Fruit fly (Drosophila melanogaster) whole organism, embryonic: ENCODE results near the gene SLC5A11.

Experiments
- Atf3 ChIP-seq: fragments of 200-800 bp; sonication (Bioruptor generic); optimal IDR thresholded peaks from 3 replicates; lab custom pipeline; 2016; ENCODE audit warnings: missing biosample characterization, missing genetic modification characterization
- B-H1 ChIP-seq: fragments of 200-800 bp; sonication (Bioruptor generic); IDR thresholded peaks from 3 replicates; pipeline ENCODE4 v1.3.6; 2022; ENCODE audit warnings: missing biosample characterization, missing genetic modification characterization
- CG10267 ChIP-seq: fragments of 200-800 bp; sonication (Bioruptor generic); optimal IDR thresholded peaks from 2 replicates; lab custom pipeline; 2018; ENCODE audit warnings: missing biosample characterization, mild to moderate bottlenecking, missing genetic modification characterization, moderate library complexity
- CG10366 ChIP-seq: fragments of 200-800 bp; sonication (Bioruptor generic); IDR thresholded peaks from 2 replicates; pipeline ENCODE4 v1.3.6; 2022; ENCODE audit warnings: missing biosample characterization, missing genetic modification characterization
- CG10431 ChIP-seq: fragments of 200-800 bp; sonication (Bioruptor generic); optimal IDR thresholded peaks from 3 replicates; lab custom pipeline; 2018; ENCODE audit warnings: missing biosample characterization, mild to moderate bottlenecking, missing genetic modification characterization
- CG11456 ChIP-seq: fragments of 200-800 bp; sonication (Bioruptor generic); IDR thresholded peaks from 3 replicates; pipeline ENCODE4 v1.3.6; 2022; ENCODE audit warnings: missing biosample characterization, missing genetic modification characterization
- CG12659 ChIP-seq: fragments of 200-800 bp; sonication (Bioruptor generic); optimal IDR thresholded peaks from 3 replicates; lab custom pipeline; 2017; ENCODE audit warnings: mild to moderate bottlenecking, missing biosample characterization, missing genetic modification reagents, missing genetic modification characterization
- CG12942 ChIP-seq: fragments of 200-800 bp; sonication (Bioruptor generic); optimal IDR thresholded peaks from 3 replicates; lab custom pipeline; 2016; ENCODE audit warnings: missing biosample characterization, missing genetic modification characterization
- CG13123 ChIP-seq: fragments of 200-800 bp; sonication (Bioruptor generic); optimal IDR thresholded peaks from 2 replicates; lab custom pipeline; 2016; ENCODE audit warnings: missing biosample characterization, missing genetic modification characterization
- CG13624 ChIP-seq: fragments of 200-800 bp; sonication (Bioruptor generic); optimal IDR thresholded peaks from 2 replicates; lab custom pipeline; 2016; ENCODE audit warnings: missing biosample characterization, missing genetic modification characterization
- CG14667 ChIP-seq: fragments of 200-800 bp; sonication (Bioruptor generic); IDR thresholded peaks from 2 replicates; pipeline ENCODE4 v1.3.6; 2022; ENCODE audit warnings: missing biosample characterization, missing genetic modification characterization
- CG15696 ChIP-seq: fragments of 200-800 bp; sonication (Bioruptor generic); optimal IDR thresholded peaks from 2 replicates; lab custom pipeline; 2019; ENCODE audit warnings: missing biosample characterization, mild to moderate bottlenecking, missing genetic modification characterization, moderate library complexity
- CG16863 ChIP-seq: fragments of 200-800 bp; sonication (Bioruptor generic); optimal IDR thresholded peaks from 3 replicates; lab custom pipeline; 2016; ENCODE audit warnings: missing biosample characterization, missing genetic modification characterization
- CG18619 ChIP-seq: fragments of 200-800 bp; sonication (Bioruptor generic); optimal IDR thresholded peaks from 3 replicates; lab custom pipeline; 2017; ENCODE audit warnings: missing biosample characterization, mild to moderate bottlenecking, missing genetic modification characterization
- CG2678 ChIP-seq: fragments of 200-800 bp; sonication (Bioruptor generic); optimal IDR thresholded peaks from 3 replicates; lab custom pipeline; 2019; ENCODE audit warnings: missing biosample characterization, mild to moderate bottlenecking, missing genetic modification characterization, moderate library complexity
- CG4730 ChIP-seq: fragments of 200-800 bp; sonication (Bioruptor generic); IDR thresholded peaks from 2 replicates; pipeline ENCODE4 v1.3.6; 2022; ENCODE audit warnings: missing biosample characterization, missing genetic modification characterization
- CG6765 ChIP-seq: fragments of 200-800 bp; sonication (Bioruptor generic); optimal IDR thresholded peaks from 3 replicates; lab custom pipeline; 2017; ENCODE audit warnings: missing biosample characterization, mild to moderate bottlenecking, missing genetic modification characterization
- CG7745 ChIP-seq: fragments of 200-800 bp; sonication (Bioruptor generic); optimal IDR thresholded peaks from 2 replicates; lab custom pipeline; 2018; ENCODE audit warnings: missing biosample characterization, mild to moderate bottlenecking, missing genetic modification characterization, moderate library complexity
- CG8388 ChIP-seq: fragments of 200-800 bp; sonication (Bioruptor generic); optimal IDR thresholded peaks from 2 replicates; lab custom pipeline; 2019; ENCODE audit warnings: missing biosample characterization, mild to moderate bottlenecking, missing genetic modification characterization, moderate library complexity
- CG8478 ChIP-seq: fragments of >200 bp; optimal IDR thresholded peaks from 2 replicates; lab custom pipeline; 2018
- CG9437 ChIP-seq: fragments of 200-800 bp; sonication (Bioruptor generic); optimal IDR thresholded peaks from 2 replicates; lab custom pipeline; 2018; ENCODE audit warnings: missing biosample characterization, mild to moderate bottlenecking, missing genetic modification characterization
- CG9727 ChIP-seq: fragments of 200-800 bp; sonication (Bioruptor generic); optimal IDR thresholded peaks from 3 replicates; lab custom pipeline; 2017; ENCODE audit warnings: missing biosample characterization, mild to moderate bottlenecking, missing genetic modification characterization
- CkIIα-i1 ChIP-seq: fragments of 200-800 bp; sonication (Bioruptor generic); IDR thresholded peaks from 2 replicates; pipeline ENCODE4 v1.3.6; 2022; ENCODE audit warnings: missing biosample characterization, missing genetic modification characterization
- Fer1 ChIP-seq: fragments of 200-800 bp; sonication (Bioruptor generic); optimal IDR thresholded peaks from 2 replicates; lab custom pipeline; 2017; ENCODE audit warnings: missing biosample characterization, mild to moderate bottlenecking, missing genetic modification characterization
- H15 ChIP-seq: fragments of 200-800 bp; sonication (Bioruptor generic); IDR thresholded peaks from 3 replicates; pipeline ENCODE4 v1.3.6; 2022; ENCODE audit warnings: missing biosample characterization, missing genetic modification characterization
- HHEX ChIP-seq: fragments of 200-800 bp; sonication (Bioruptor generic); optimal IDR thresholded peaks from 3 replicates; lab custom pipeline; 2017; ENCODE audit warnings: missing biosample characterization, mild to moderate bottlenecking, missing genetic modification characterization, missing genetic modification reagents
- HLH54F ChIP-seq: fragments of 200-800 bp; sonication (Bioruptor generic); optimal IDR thresholded peaks from 3 replicates; lab custom pipeline; 2016; ENCODE audit warnings: missing biosample characterization, missing genetic modification characterization
- Mes4 ChIP-seq: fragments of 200-800 bp; sonication (Bioruptor generic); optimal IDR thresholded peaks from 2 replicates; lab custom pipeline; 2016; ENCODE audit warnings: missing biosample characterization, missing genetic modification characterization
- Neu2 ChIP-seq: fragments of 200-800 bp; sonication (Bioruptor generic); optimal IDR thresholded peaks from 3 replicates; lab custom pipeline; 2016; ENCODE audit warnings: missing biosample characterization, missing genetic modification characterization, borderline replicate concordance
- Optix ChIP-seq: fragments of 200-800 bp; sonication (Bioruptor generic); IDR thresholded peaks from 3 replicates; pipeline ENCODE4 v1.3.6; 2022; ENCODE audit warnings: missing biosample characterization, missing genetic modification characterization
- Scr ChIP-seq: fragments of 200-800 bp; sonication (Bioruptor generic); IDR thresholded peaks from 2 replicates; pipeline ENCODE4 v1.3.6; 2022; ENCODE audit warnings: missing biosample characterization, missing genetic modification characterization; ENCODE audit not compliant: partially characterized antibody
- Six4 ChIP-seq: fragments of 200-800 bp; sonication (Bioruptor generic); optimal IDR thresholded peaks from 2 replicates; lab custom pipeline; 2016; ENCODE audit warnings: missing biosample characterization, missing genetic modification characterization
- Sry-β ChIP-seq: fragments of 200-800 bp; sonication (Bioruptor generic); optimal IDR thresholded peaks from 2 replicates; lab custom pipeline; 2018; ENCODE audit warnings: missing biosample characterization, mild to moderate bottlenecking, missing genetic modification characterization, moderate library complexity
- Taf1 ChIP-seq: fragments of 200-800 bp; sonication (Bioruptor generic); IDR thresholded peaks from 2 replicates; pipeline ENCODE4 v1.3.6; 2022; ENCODE audit warnings: missing biosample characterization, missing genetic modification characterization
- Vsx1 ChIP-seq: fragments of 200-800 bp; sonication (Bioruptor generic); optimal IDR thresholded peaks from 2 replicates; lab custom pipeline; 2017; ENCODE audit warnings: missing biosample characterization, mild to moderate bottlenecking, missing genetic modification characterization, missing genetic modification reagents
- ap ChIP-seq: fragments of 200-800 bp; sonication (Bioruptor generic); IDR thresholded peaks from 2 replicates; pipeline ENCODE4 v1.3.6; 2022; ENCODE audit warnings: missing biosample characterization, missing genetic modification characterization
- bowl ChIP-seq: fragments of 200-800 bp; sonication (Bioruptor generic); IDR thresholded peaks from 2 replicates; pipeline ENCODE4 v1.3.6; 2022; ENCODE audit warnings: missing biosample characterization, missing genetic modification characterization
- caup ChIP-seq: fragments of 200-800 bp; sonication (Bioruptor generic); optimal IDR thresholded peaks from 3 replicates; lab custom pipeline; 2017; ENCODE audit warnings: missing biosample characterization, mild to moderate bottlenecking, missing genetic modification characterization, moderate library complexity; ENCODE audit not compliant: severe bottlenecking
- crc ChIP-seq: fragments of 200-800 bp; sonication (Bioruptor generic); optimal IDR thresholded peaks from 2 replicates; lab custom pipeline; 2016; ENCODE audit warnings: missing biosample characterization, missing genetic modification characterization
- cwo ChIP-seq: fragments of 200-800 bp; sonication (Bioruptor generic); optimal IDR thresholded peaks from 3 replicates; lab custom pipeline; 2017; ENCODE audit warnings: missing biosample characterization, missing genetic modification characterization, mild to moderate bottlenecking, moderate library complexity, missing genetic modification reagents
- en ChIP-seq: fragments of 200-800 bp; sonication (Bioruptor generic); optimal IDR thresholded peaks from 2 replicates; lab custom pipeline; 2016; ENCODE audit warnings: missing biosample characterization, missing genetic modification characterization
- gro ChIP-seq: fragments of 200-800 bp; sonication (Bioruptor generic); optimal IDR thresholded peaks from 2 replicates; lab custom pipeline; 2016; ENCODE audit warnings: missing biosample characterization, missing genetic modification characterization
- h ChIP-seq: fragments of >200 bp; optimal IDR thresholded peaks from 2 replicates; lab custom pipeline; 2017
- hth ChIP-seq: fragments of >200 bp; optimal IDR thresholded peaks from 2 replicates; lab custom pipeline; 2017; ENCODE audit warnings: inconsistent platforms
- ken ChIP-seq: fragments of 200-800 bp; sonication (Bioruptor generic); IDR thresholded peaks from 3 replicates; pipeline ENCODE4 v1.3.6; 2022; ENCODE audit warnings: missing biosample characterization, missing genetic modification characterization
- luna ChIP-seq: fragments of 200-800 bp; sonication (Bioruptor generic); optimal IDR thresholded peaks from 2 replicates; lab custom pipeline; 2016; ENCODE audit warnings: missing biosample characterization, missing genetic modification characterization
- maf-S ChIP-seq: fragments of 200-800 bp; sonication (Bioruptor generic); optimal IDR thresholded peaks from 2 replicates; lab custom pipeline; 2016; ENCODE audit warnings: missing biosample characterization, missing genetic modification characterization
- mam ChIP-seq: fragments of 200-800 bp; sonication (Bioruptor generic); optimal IDR thresholded peaks from 3 replicates; lab custom pipeline; 2016; ENCODE audit warnings: missing biosample characterization, missing genetic modification characterization
- pita ChIP-seq: fragments of 200-800 bp; sonication (Bioruptor generic); optimal IDR thresholded peaks from 2 replicates; lab custom pipeline; 2017; ENCODE audit warnings: missing biosample characterization, mild to moderate bottlenecking, missing genetic modification characterization
- prd ChIP-seq, 3 experiments: fragments of >200 bp in 2 of 3; fragments of 200-800 bp in 1 of 3; sonication (Bioruptor generic) in 1 of 3; optimal IDR thresholded peaks in 2 of 3; IDR thresholded peaks in 1 of 3; 2 replicates in 2 of 3; 3 replicates in 1 of 3; pipeline versions ENCODE4 v1.3.6 to Lab custom; 2017 to 2022; ENCODE audit warnings: missing biosample characterization in 1 of 3, missing genetic modification characterization in 1 of 3
- sens ChIP-seq: fragments of 200-800 bp; sonication (Bioruptor generic); peaks from one replicate; lab custom pipeline; 2016; ENCODE audit warnings: missing biosample characterization, missing genetic modification characterization

The SLC5A11 gene

dm6 chr2L:8212666-8213270 lies 7.8 kb upstream of the SLC5A11 start, which contains the start of the genes CG8372 and CG8360 (continued):
- TF ChIP-seq Taf1 (GFP tag; lab: Robert Waterston, UW) (peak; percentile 98), CG13123 (GFP tag; lab: Kevin White, UChicago) (peak; percentile 98), ken (peak; percentile 99), Scr (GFP tag; lab: Robert Waterston, UW) (peak; percentile 49), h (no peak), HLH54F (GFP tag; lab: Kevin White, UChicago) (peak; percentile 99), mam (GFP tag; lab: Kevin White, UChicago) (peak; percentile 99), maf-S (GFP tag; lab: Kevin White, UChicago) (peak; percentile 99), Mes4 (GFP tag; lab: Kevin White, UChicago) (peak; percentile 98), Atf3 (GFP tag; lab: Kevin White, UChicago) (peak; percentile 99), crc (GFP tag; lab: Kevin White, UChicago) (peak; percentile 99), CG8478 (lab: Kevin White, UChicago) (no peak), sens (GFP tag; lab: Kevin White, UChicago) (peak; percentile 100), CG12659 (GFP tag; lab: Kevin White, UChicago) (peak; percentile 99), Six4 (GFP tag; lab: Kevin White, UChicago) (peak; percentile 99), CG14667 (peak; percentile 99), CG16863 (GFP tag; lab: Kevin White, UChicago) (peak; percentile 99), CG9437 (GFP tag; lab: Kevin White, UChicago) (peak; percentile 95), CG4730 (GFP tag; lab: Robert Waterston, UW) (peak; percentile 99), CG10366 (GFP tag; lab: Robert Waterston, UW) (peak; percentile 99), CG2678 (peak; percentile 99), caup (GFP tag; lab: Kevin White, UChicago) (peak; percentile 99), en (GFP tag; lab: Kevin White, UChicago) (peak; percentile 97), CG15696 (tag; lab: Kevin White, UChicago) (peak; percentile 96), CG13624 (peak; percentile 99), Fer1 (peak; percentile 99), hth (lab: Kevin White, UChicago) (no peak), CG12942 (GFP tag; lab: Kevin White, UChicago) (peak; percentile 99), CkIIα-i1 (peak; percentile 92), gro (peak; percentile 99), B-H1 (GFP tag; lab: Robert Waterston, UW) (peak; percentile 99), CG10267 (peak; percentile 100), pita (GFP tag; lab: Kevin White, UChicago) (no peak), CG11456 (GFP tag; lab: Robert Waterston, UW) (peak; percentile 99), CG18619 (GFP tag; lab: Kevin White, UChicago) (peak; percentile 98), CG7745 (peak; percentile 18), luna (GFP tag; lab: Kevin White, UChicago) (peak; percentile 97), HHEX (GFP tag; lab: Kevin White, UChicago) (peak; percentile 99), CG8388 (GFP tag; lab: Kevin White, UChicago) (peak; percentile 97), CG9727 (GFP tag; lab: Kevin White, UChicago) (peak; percentile 98), Neu2 (GFP tag; lab: Kevin White, UChicago) (peak; percentile 95), cwo (GFP tag; lab: Kevin White, UChicago) (peak; percentile 97), H15 (GFP tag; lab: Robert Waterston, UW) (peak; percentile 99), prd (optimal IDR thresholded peaks at IDR 0.05; lab: Kevin White, UChicago) (no peak), prd (GFP tag; IDR thresholded peaks at IDR 0.05; lab: Robert Waterston, UW) (peak; percentile 100), Optix (GFP tag; lab: Robert Waterston, UW) (peak; percentile 99), CG10431 (GFP tag; lab: Kevin White, UChicago) (peak; percentile 92), bowl (GFP tag; lab: Robert Waterston, UW) (peak; percentile 97), CG6765 (GFP tag; lab: Kevin White, UChicago) (peak; percentile 97), Sry-β (GFP tag; lab: Kevin White, UChicago) (peak; percentile 72), Vsx1 (GFP tag; lab: Kevin White, UChicago) (peak; percentile 96), ap (GFP tag; lab: Robert Waterston, UW) (peak; percentile 99)
